Worm (Caenorhabditis elegans) whole organism, late embryonic: Measurements from ENCODE around the gene C55A6.1.

Experiments used
- F13H6.1 ChIP-seq: sonication (generic microtip); optimal IDR thresholded peaks from 2 replicates; lab custom pipeline; 2016; ENCODE audit warnings: missing genetic modification characterization, missing compliant biosample characterization
- K09A11.1 ChIP-seq: sonication (generic microtip); optimal IDR thresholded peaks from 2 replicates; lab custom pipeline; 2017; ENCODE audit warnings: antibody characterized with exemption, mild to moderate bottlenecking, missing genetic modification characterization, missing compliant biosample characterization; ENCODE audit not compliant: insufficient read depth
- T23F11.4 ChIP-seq: fragments of 200-800 bp; sonication (Bioruptor generic); optimal IDR thresholded peaks from 2 replicates; lab custom pipeline; 2018; ENCODE audit warnings: mild to moderate bottlenecking, missing genetic modification characterization, missing compliant biosample characterization
- ahr-1 ChIP-seq: sonication (generic microtip); optimal IDR thresholded peaks from 2 replicates; lab custom pipeline; 2016; ENCODE audit warnings: missing genetic modification characterization, missing compliant biosample characterization
- ceh-14 ChIP-seq: sonication (generic microtip); optimal IDR thresholded peaks from 2 replicates; lab custom pipeline; 2016; ENCODE audit warnings: missing genotype, missing genetic modification characterization, missing compliant biosample characterization
- ceh-18 ChIP-seq: sonication (generic microtip); optimal IDR thresholded peaks from 2 replicates; lab custom pipeline; 2016; ENCODE audit warnings: missing genetic modification characterization, missing compliant biosample characterization
- ceh-2 ChIP-seq: sonication (generic microtip); optimal IDR thresholded peaks from 2 replicates; lab custom pipeline; 2016; ENCODE audit warnings: missing genotype, missing genetic modification characterization, missing compliant biosample characterization
- ceh-24 ChIP-seq: sonication (generic microtip); optimal IDR thresholded peaks from 2 replicates; lab custom pipeline; 2016; ENCODE audit warnings: mild to moderate bottlenecking, missing genetic modification characterization, missing compliant biosample characterization
- ceh-30 ChIP-seq: fragments of 150-350 bp; optimal IDR thresholded peaks from 2 replicates; lab custom pipeline; 2014; ENCODE audit warnings: missing biosample characterization, missing genetic modification characterization
- ceh-31 ChIP-seq: sonication (generic microtip); optimal IDR thresholded peaks from 2 replicates; lab custom pipeline; 2016; ENCODE audit warnings: missing genetic modification characterization, missing compliant biosample characterization
- ceh-34 ChIP-seq: sonication (generic microtip); optimal IDR thresholded peaks from 2 replicates; lab custom pipeline; 2016; ENCODE audit warnings: mild to moderate bottlenecking, missing genetic modification characterization, missing compliant biosample characterization
- ceh-45 ChIP-seq: fragments of 200-800 bp; sonication (Bioruptor generic); IDR thresholded peaks from 2 replicates; pipeline ENCODE4 v1.3.6; 2022; ENCODE audit warnings: missing genetic modification reagents, missing genetic modification characterization, missing compliant biosample characterization
- ceh-48 ChIP-seq: sonication (generic microtip); optimal IDR thresholded peaks from 2 replicates; lab custom pipeline; 2016; ENCODE audit warnings: missing genetic modification characterization, inconsistent platforms, missing compliant biosample characterization
- ceh-6 ChIP-seq: fragments of 200-800 bp; sonication (Bioruptor generic); optimal IDR thresholded peaks from 2 replicates; lab custom pipeline; 2018; ENCODE audit warnings: mild to moderate bottlenecking, missing genetic modification characterization, missing compliant biosample characterization
- ceh-9 ChIP-seq: sonication (generic microtip); optimal IDR thresholded peaks from 2 replicates; lab custom pipeline; 2016; ENCODE audit warnings: mild to moderate bottlenecking, missing genetic modification characterization, inconsistent platforms, missing compliant biosample characterization
- che-1 ChIP-seq: sonication (generic microtip); optimal IDR thresholded peaks from 2 replicates; lab custom pipeline; 2016; ENCODE audit warnings: mild to moderate bottlenecking, missing genetic modification characterization, missing compliant biosample characterization
- dmd-4 ChIP-seq: sonication (generic microtip); optimal IDR thresholded peaks from 2 replicates; lab custom pipeline; 2016; ENCODE audit warnings: borderline replicate concordance, missing genetic modification characterization, missing compliant biosample characterization
- dve-1 ChIP-seq: sonication (generic microtip); optimal IDR thresholded peaks from 2 replicates; lab custom pipeline; 2017; ENCODE audit warnings: antibody characterized with exemption, mild to moderate bottlenecking, missing genetic modification characterization, missing compliant biosample characterization
- elt-2 ChIP-seq: sonication (generic microtip); optimal IDR thresholded peaks from 2 replicates; lab custom pipeline; 2016; ENCODE audit warnings: missing genetic modification reagents, missing genetic modification characterization, missing compliant biosample characterization
- ets-4 ChIP-seq: sonication (generic microtip); optimal IDR thresholded peaks from 2 replicates; lab custom pipeline; 2016; ENCODE audit warnings: missing genetic modification characterization, missing compliant biosample characterization
- eyg-1 ChIP-seq: sonication (generic microtip); optimal IDR thresholded peaks from 2 replicates; lab custom pipeline; 2016; ENCODE audit warnings: missing genotype, missing genetic modification characterization, missing compliant biosample characterization
- fax-1 ChIP-seq: sonication (generic microtip); optimal IDR thresholded peaks from 2 replicates; lab custom pipeline; 2016; ENCODE audit warnings: missing genotype, missing genetic modification characterization, missing compliant biosample characterization
- fkh-10 ChIP-seq: fragments of 150-350 bp; optimal IDR thresholded peaks from 2 replicates; lab custom pipeline; 2014; ENCODE audit warnings: missing biosample characterization, missing genetic modification reagents, missing genetic modification characterization
- gmeb-2 ChIP-seq: sonication (generic microtip); optimal IDR thresholded peaks from 2 replicates; lab custom pipeline; 2016; ENCODE audit warnings: missing genetic modification characterization, inconsistent platforms, missing compliant biosample characterization
- hlh-13 ChIP-seq: fragments of 200-800 bp; sonication (Bioruptor generic); optimal IDR thresholded peaks from 2 replicates; lab custom pipeline; 2018; ENCODE audit warnings: mild to moderate bottlenecking, missing genetic modification characterization, missing compliant biosample characterization
- hlh-30 ChIP-seq: sonication (generic microtip); optimal IDR thresholded peaks from 2 replicates; lab custom pipeline; 2017; ENCODE audit warnings: antibody characterized with exemption, missing genetic modification characterization, missing compliant biosample characterization; ENCODE audit not compliant: insufficient read depth
- hlh-8 ChIP-seq: sonication (generic microtip); optimal IDR thresholded peaks from 2 replicates; lab custom pipeline; 2016; ENCODE audit warnings: missing genotype, missing genetic modification characterization, missing compliant biosample characterization
- mec-3 ChIP-seq: sonication (generic microtip); optimal IDR thresholded peaks from 2 replicates; lab custom pipeline; 2016; ENCODE audit warnings: borderline replicate concordance, missing genetic modification characterization, missing compliant biosample characterization
- nfya-1 ChIP-seq: sonication (generic microtip); optimal IDR thresholded peaks from 2 replicates; lab custom pipeline; 2017; ENCODE audit warnings: missing genetic modification characterization, mild to moderate bottlenecking, missing compliant biosample characterization, antibody characterized with exemption, moderate library complexity
- nhr-11 ChIP-seq: fragments of 150-350 bp; optimal IDR thresholded peaks from 2 replicates; lab custom pipeline; 2014; ENCODE audit warnings: missing biosample characterization, missing genetic modification characterization
- nhr-232 ChIP-seq: sonication (generic microtip); optimal IDR thresholded peaks from 2 replicates; lab custom pipeline; 2016; ENCODE audit warnings: missing genetic modification characterization, missing compliant biosample characterization
- pag-3 ChIP-seq: sonication (generic microtip); optimal IDR thresholded peaks from 2 replicates; lab custom pipeline; 2016; ENCODE audit warnings: missing compliant biosample characterization, missing genetic modification characterization, borderline replicate concordance
- pax-1 ChIP-seq: fragments of 150-350 bp; optimal IDR thresholded peaks from 2 replicates; lab custom pipeline; 2014; ENCODE audit warnings: missing biosample characterization, missing genetic modification characterization
- pha-2 ChIP-seq: sonication (generic microtip); optimal IDR thresholded peaks from 2 replicates; lab custom pipeline; 2017; ENCODE audit warnings: mild to moderate bottlenecking, missing genetic modification characterization, missing compliant biosample characterization
- pros-1 ChIP-seq: fragments of 150-350 bp; optimal IDR thresholded peaks from 2 replicates; lab custom pipeline; 2014; ENCODE audit warnings: missing biosample characterization, missing genetic modification reagents, missing genetic modification characterization
- rnt-1 ChIP-seq: sonication (generic microtip); optimal IDR thresholded peaks from 2 replicates; lab custom pipeline; 2016; ENCODE audit warnings: missing genetic modification characterization, missing compliant biosample characterization
- sdc-2 ChIP-seq: sonication (generic microtip); optimal IDR thresholded peaks from 2 replicates; lab custom pipeline; 2016; ENCODE audit warnings: missing genotype, missing genetic modification characterization, missing compliant biosample characterization
- sox-4 ChIP-seq: sonication (generic microtip); optimal IDR thresholded peaks from 2 replicates; lab custom pipeline; 2017; ENCODE audit warnings: mild to moderate bottlenecking, missing genetic modification characterization, inconsistent platforms, missing compliant biosample characterization
- syd-9 ChIP-seq: sonication (generic microtip); optimal IDR thresholded peaks from 2 replicates; lab custom pipeline; 2016; ENCODE audit warnings: mild to moderate bottlenecking, missing genetic modification characterization, moderate library complexity, missing compliant biosample characterization
- ttx-3 ChIP-seq: sonication (generic microtip); optimal IDR thresholded peaks from 2 replicates; lab custom pipeline; 2016; ENCODE audit warnings: missing genetic modification reagents, missing genetic modification characterization, missing compliant biosample characterization
- unc-3 ChIP-seq, 2 experiments: fragments of 200-800 bp in 1 of 2; sonication (Bioruptor generic) in 1 of 2; sonication (generic microtip) in 1 of 2; conservative IDR thresholded peaks in 1 of 2; optimal IDR thresholded peaks in 1 of 2; 2 replicates each; pipeline versions ENCODE4 v1.3.6 to Lab custom; 2016 to 2022; ENCODE audit warnings: missing compliant biosample characterization in 2 of 2, missing genetic modification characterization in 2 of 2, missing genetic modification reagents in 1 of 2
- unc-42 ChIP-seq: sonication (generic microtip); optimal IDR thresholded peaks from 2 replicates; lab custom pipeline; 2016; ENCODE audit warnings: missing genotype, missing genetic modification characterization, missing compliant biosample characterization
- unc-86 ChIP-seq: sonication (generic microtip); optimal IDR thresholded peaks from 2 replicates; lab custom pipeline; 2016; ENCODE audit warnings: missing genetic modification characterization, missing compliant biosample characterization
- zip-5 ChIP-seq: sonication (generic microtip); optimal IDR thresholded peaks from 2 replicates; lab custom pipeline; 2016; ENCODE audit warnings: missing genetic modification characterization, missing compliant biosample characterization
- ztf-16 ChIP-seq: sonication (generic microtip); optimal IDR thresholded peaks from 2 replicates; lab custom pipeline; 2017; ENCODE audit warnings: missing genetic modification characterization, missing compliant biosample characterization

C55A6.1 gene

ce11 chrV:11534495-11535189 is 29.9 kb upstream of the C55A6.1 start:
- TF ChIP-seq unc-3 (GFP tag; conservative IDR thresholded peaks at IDR 0.05; lab: Robert Waterston, UW), result no peak
- TF ChIP-seq unc-3 (tag; optimal IDR thresholded peaks at IDR 0.05; lab: Kevin White, UChicago), result no peak
- peak; percentile 67 for TF ChIP-seq elt-2 (tag; lab: Kevin White, UChicago)

- TF ChIP-seq hlh-30 (tag; lab: Kevin White, UChicago) (no peak), K09A11.1 (tag; lab: Kevin White, UChicago) (no peak), gmeb-2 (tag; lab: Kevin White, UChicago) (no peak), ceh-30 (tag; lab: Kevin White, UChicago) (no peak), pha-2 (tag; lab: Kevin White, UChicago) (no peak), mec-3 (tag; lab: Kevin White, UChicago) (no peak), sdc-2 (no peak), fkh-10 (no peak), T23F11.4 (GFP tag; lab: Kevin White, UChicago) (no peak), nhr-11 (no peak), hlh-8 (tag; lab: Kevin White, UChicago) (no peak), nhr-232 (tag; lab: Kevin White, UChicago) (no peak)
These were observed 28.7 kb upstream of the C55A6.1 start for ce11 chrV:11533365-11533949.

DNA sequence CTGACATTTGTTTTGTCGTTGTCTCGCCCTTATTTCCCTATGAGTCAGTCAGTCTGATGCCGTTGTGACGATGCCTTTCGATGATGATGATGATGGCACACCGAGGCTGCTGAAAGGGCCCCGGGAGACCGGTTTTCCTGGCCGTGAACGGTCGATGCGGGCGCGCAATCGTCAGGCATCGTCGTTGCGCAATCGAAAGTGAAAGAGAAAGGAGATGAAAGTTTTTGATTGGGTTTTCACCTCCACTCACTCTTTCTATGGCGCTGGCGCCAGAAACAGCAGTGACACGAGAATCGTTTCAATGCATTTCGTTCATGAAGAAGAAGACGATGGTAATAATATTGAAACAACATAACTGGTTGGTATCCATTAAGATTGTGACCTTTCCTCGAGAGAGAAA is 28.2 kb upstream of the C55A6.1 start:
- TF ChIP-seq ceh-2 (no peak), ceh-14 (tag; lab: Kevin White, UChicago) (no peak), hlh-8 (tag; lab: Kevin White, UChicago) (no peak), dve-1 (no peak), syd-9 (no peak), fax-1 (no peak), che-1 (tag; lab: Kevin White, UChicago) (no peak), ceh-34 (no peak), pros-1 (tag; lab: Kevin White, UChicago) (no peak), ceh-9 (no peak), ceh-48 (tag; lab: Kevin White, UChicago) (no peak), pax-1 (tag; lab: Kevin White, UChicago) (no peak), zip-5 (tag; lab: Kevin White, UChicago) (no peak), unc-86 (no peak), dmd-4 (tag; lab: Kevin White, UChicago) (no peak), ztf-16 (tag; lab: Kevin White, UChicago) (no peak), nfya-1 (tag; lab: Kevin White, UChicago) (no peak), pag-3 (tag; lab: Kevin White, UChicago) (no peak), ets-4 (tag; lab: Kevin White, UChicago) (no peak), mec-3 (tag; lab: Kevin White, UChicago) (no peak)

DNA sequence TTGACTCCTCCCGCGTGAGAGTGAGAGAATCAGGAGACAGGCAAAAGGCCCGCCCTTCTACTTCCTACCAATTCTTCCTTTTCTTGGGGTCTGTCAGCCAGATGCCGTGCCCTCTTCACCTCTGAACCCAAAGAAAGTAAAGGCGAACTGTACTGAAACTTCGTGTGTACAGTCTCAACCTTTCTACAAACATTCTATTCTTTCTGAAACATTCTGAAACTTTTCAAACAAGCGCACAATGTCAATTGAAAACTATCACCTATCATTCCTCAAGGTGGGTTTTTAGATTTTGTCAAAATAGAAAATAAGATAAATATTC is 27.7 kb upstream of the C55A6.1 start:
- TF ChIP-seq ceh-14 (tag; lab: Kevin White, UChicago) (no peak), ceh-24 (tag; lab: Kevin White, UChicago) (no peak), ahr-1 (tag; lab: Kevin White, UChicago) (no peak), ceh-6 (GFP tag; lab: Kevin White, UChicago) (no peak), ceh-45 (GFP tag; lab: Robert Waterston, UW) (no peak), unc-3 (GFP tag; conservative IDR thresholded peaks at IDR 0.05; lab: Robert Waterston, UW) (no peak), unc-3 (tag; optimal IDR thresholded peaks at IDR 0.05; lab: Kevin White, UChicago) (no peak), mec-3 (tag; lab: Kevin White, UChicago) (no peak), nfya-1 (tag; lab: Kevin White, UChicago) (no peak), ceh-31 (tag; lab: Kevin White, UChicago) (no peak), eyg-1 (no peak), ets-4 (tag; lab: Kevin White, UChicago) (no peak), ceh-18 (tag; lab: Kevin White, UChicago) (no peak), ceh-30 (tag; lab: Kevin White, UChicago) (no peak), hlh-13 (GFP tag; lab: Kevin White, UChicago) (no peak), F13H6.1 (no peak), unc-42 (tag; lab: Kevin White, UChicago) (no peak), hlh-30 (tag; lab: Kevin White, UChicago) (no peak), sox-4 (no peak), rnt-1 (tag; lab: Kevin White, UChicago) (no peak), ttx-3 (tag; lab: Kevin White, UChicago) (no peak)
